Worm (Caenorhabditis elegans): ENCODE measurements around the gene lin-2.

The lin-2 gene

DNA sequence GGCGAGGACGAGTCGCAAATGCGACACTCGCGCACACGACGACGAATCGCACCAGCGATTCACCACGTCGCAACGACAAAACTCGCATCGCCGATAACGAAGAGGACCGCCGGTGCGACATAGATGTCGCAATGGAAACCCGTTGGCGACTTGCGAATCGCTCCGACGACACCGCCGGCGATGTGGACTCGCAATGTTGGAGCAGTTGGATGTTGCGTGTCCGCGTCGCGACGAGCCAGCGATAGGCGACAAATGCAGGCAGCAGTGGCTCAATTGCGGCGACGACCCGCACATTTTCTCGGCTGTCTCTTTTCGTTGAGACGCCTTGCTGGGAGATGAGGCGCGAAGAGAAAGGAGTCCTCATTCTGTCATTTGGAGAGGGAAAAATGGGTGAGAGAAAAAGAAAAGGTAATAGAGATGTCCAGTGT is 38.3 kb upstream of the lin-2 start (continued):
- TF ChIP-seq pat-9 (tag; optimal IDR thresholded peaks at IDR 0.05) (no peak), ceh-6 (GFP tag; optimal IDR thresholded peaks at IDR 0.05) (peak; percentile 25), fkh-6 (tag; optimal IDR thresholded peaks at IDR 0.05) (no peak), K09A11.1 (tag; optimal IDR thresholded peaks at IDR 0.05; ENCODE audit: insufficient read depth) (no peak), ttx-3 (tag; optimal IDR thresholded peaks at IDR 0.05) (no peak), K02D7.2 (tag; optimal IDR thresholded peaks at IDR 0.05) (no peak), pax-1 (tag; optimal IDR thresholded peaks at IDR 0.05) (no peak), elt-4 (tag; optimal IDR thresholded peaks at IDR 0.05) (peak; percentile 24), elt-2 (tag; optimal IDR thresholded peaks at IDR 0.05) (peak; percentile 34), ceh-18 (tag; optimal IDR thresholded peaks at IDR 0.05) (peak; percentile 57), sdc-2 (tag; optimal IDR thresholded peaks at IDR 0.05) (peak; percentile 80), rnt-1 (tag; optimal IDR thresholded peaks at IDR 0.05) (peak; percentile 54), ref-2 (tag; optimal IDR thresholded peaks at IDR 0.05) (peak; percentile 80), tbx-7 (tag; optimal IDR thresholded peaks at IDR 0.05) (no peak), pha-2 (tag; optimal IDR thresholded peaks at IDR 0.05) (no peak), hlh-8 (tag; optimal IDR thresholded peaks at IDR 0.05) (peak; percentile 24), hlh-6 (tag; optimal IDR thresholded peaks at IDR 0.05) (peak; percentile 59), pros-1 (tag; optimal IDR thresholded peaks at IDR 0.05) (no peak), ama-1 (optimal IDR thresholded peaks at IDR 0.05) (no peak), che-1 (tag; optimal IDR thresholded peaks at IDR 0.05) (peak; percentile 11), nfya-1 (tag; optimal IDR thresholded peaks at IDR 0.05) (no peak), zip-5 (tag; optimal IDR thresholded peaks at IDR 0.05) (no peak), ceh-48 (tag; optimal IDR thresholded peaks at IDR 0.05) (peak; percentile 3), C08G9.2 (tag; optimal IDR thresholded peaks at IDR 0.05) (peak; percentile 8), ets-4 (tag; optimal IDR thresholded peaks at IDR 0.05) (peak; percentile 19), ceh-31 (tag; optimal IDR thresholded peaks at IDR 0.05) (peak; percentile 63), ceh-14 (tag; optimal IDR thresholded peaks at IDR 0.05) (peak; percentile 59), lim-6 (tag; optimal IDR thresholded peaks at IDR 0.05) (peak; percentile 42), madf-2 (tag; optimal IDR thresholded peaks at IDR 0.05) (peak; percentile 99), C38D4.7 (GFP tag; optimal IDR thresholded peaks at IDR 0.05) (no peak), ceh-19 (GFP tag; optimal IDR thresholded peaks at IDR 0.05) (peak; percentile 26)

ce11 chrX:12451258-12451657 is 37.4 kb upstream of the lin-2 start:
- no peak for TF ChIP-seq tbx-2 (tag; optimal IDR thresholded peaks at IDR 0.05)
- no peak for TF ChIP-seq hlh-15 (tag; optimal IDR thresholded peaks at IDR 0.05)
- TF ChIP-seq fax-1 (tag; optimal IDR thresholded peaks at IDR 0.05), result no peak
- no peak for TF ChIP-seq pat-9 (tag; optimal IDR thresholded peaks at IDR 0.05)
- TF ChIP-seq unc-55 (GFP tag; optimal IDR thresholded peaks at IDR 0.05), result no peak
- no peak for TF ChIP-seq ceh-19 (GFP tag; optimal IDR thresholded peaks at IDR 0.05)
- no peak for TF ChIP-seq pqm-1 (tag; optimal IDR thresholded peaks at IDR 0.05)
- TF ChIP-seq fkh-6 (tag; optimal IDR thresholded peaks at IDR 0.05), result no peak

- TF ChIP-seq pha-2 (tag; optimal IDR thresholded peaks at IDR 0.05) (no peak), ceh-45 (GFP tag; IDR thresholded peaks at IDR 0.05) (0 out of 2 replicates have a peak, but pooled peaks have one; percentile 14)
Observed at ce11 chrX:12449262-12449942, 35.6 kb upstream of the lin-2 start, which contains the start of gene T18D3.6. TSS of gene T18D3.6 (plus strand) at chrX:12449892.

DNA sequence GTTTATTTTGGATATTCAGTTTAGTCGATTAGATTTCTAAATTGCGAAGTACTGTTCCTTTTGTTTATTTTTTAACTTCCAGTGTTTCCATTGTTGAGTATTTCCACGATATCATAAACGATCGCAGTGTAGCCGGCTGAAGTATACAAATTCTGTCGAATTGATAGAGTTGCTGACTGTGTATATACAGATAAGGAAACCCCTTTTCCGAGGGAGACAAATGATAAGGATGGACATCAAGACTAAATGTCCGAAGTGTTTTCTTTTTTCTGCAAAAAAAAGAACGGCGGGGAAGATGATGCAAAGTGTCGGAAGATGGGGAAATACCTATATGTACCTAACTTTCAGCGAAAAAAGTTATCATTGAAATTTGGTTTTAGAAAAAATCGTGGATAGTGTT is 32.7 kb upstream of the lin-2 start:
- TF ChIP-seq fkh-6 (tag; optimal IDR thresholded peaks at IDR 0.05), result no peak
- peak; percentile 38 for TF ChIP-seq elt-2 (tag; optimal IDR thresholded peaks at IDR 0.05)
